Worm (Caenorhabditis elegans): ENCODE measurements around the gene F33G12.6.

F33G12.6 gene

DNA sequence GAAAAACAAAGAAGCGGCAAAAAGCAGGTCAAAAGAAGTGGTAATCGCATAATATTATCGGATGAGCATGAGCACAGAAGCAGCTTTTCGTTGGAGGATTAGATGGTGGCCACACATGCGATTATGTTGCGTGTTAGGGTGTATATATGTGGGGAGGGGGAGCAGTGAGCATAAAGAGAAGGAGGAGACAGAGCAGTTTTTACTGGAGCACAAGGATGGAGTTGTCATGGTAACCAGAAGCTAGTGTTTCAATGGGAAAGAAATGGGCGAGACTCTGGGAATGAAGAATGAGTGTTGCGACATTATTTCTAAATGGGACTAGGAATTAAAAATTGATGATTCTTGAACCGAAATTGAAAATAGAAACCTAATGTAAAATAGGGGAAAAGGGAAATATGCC lies 18.2 kb downstream of the F33G12.6 start, which contains the start of gene C27A2.8:
C27A2.8 (minus strand) TSS at position 117 of the 400 bp plus-strand sequence.
- TF ChIP-seq tbx-8 (GFP tag; optimal IDR thresholded peaks at IDR 0.05) (no peak), mls-2 (tag; optimal IDR thresholded peaks at IDR 0.05) (no peak), M03D4.4 (tag; optimal IDR thresholded peaks at IDR 0.05) (no peak), unc-120 (tag; optimal IDR thresholded peaks at IDR 0.05; ENCODE audit: poor library complexity, severe bottlenecking) (no peak), bed-3 (GFP tag; optimal IDR thresholded peaks at IDR 0.05) (no peak), nhr-76 (tag; optimal IDR thresholded peaks at IDR 0.05) (no peak)

DNA sequence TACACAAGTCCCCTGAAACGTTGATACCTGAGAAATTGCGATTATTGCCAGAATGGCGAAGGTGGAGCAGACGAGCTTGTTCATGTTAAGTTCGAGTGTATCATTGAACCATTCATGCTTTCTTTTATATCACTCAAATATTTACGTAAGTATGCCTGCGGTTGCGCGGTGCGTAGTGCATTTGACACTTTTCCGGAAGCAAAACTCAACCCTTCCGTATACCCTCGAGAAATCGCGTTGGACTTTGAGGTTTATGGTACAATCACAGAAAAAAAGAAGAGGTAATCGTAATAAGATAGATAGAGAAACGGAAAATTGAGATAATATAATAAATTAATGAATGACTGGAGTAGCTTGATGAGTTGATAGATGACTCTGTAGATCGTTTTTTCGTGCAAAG lies 19.8 kb downstream of the F33G12.6 start, which contains the start of gene idpb-2:
idpb-2 (minus strand) TSS at position 101 of the 400 bp plus-strand sequence.
- TF ChIP-seq ces-1 (GFP tag; optimal IDR thresholded peaks at IDR 0.05): no peak
- TF ChIP-seq snpc-4 (tag; optimal IDR thresholded peaks at IDR 0.05): no peak
- no peak for TF ChIP-seq tbx-8 (GFP tag; optimal IDR thresholded peaks at IDR 0.05)

ce11 chrII:5071265-5071664 lies 21.6 kb downstream of the F33G12.6 start, which contains the start of gene C27A2.7:
Gene C27A2.7 (minus strand): TSS chrII:5071365.
- TF ChIP-seq nhr-12 (tag; optimal IDR thresholded peaks at IDR 0.05) (no peak), ces-1 (GFP tag; optimal IDR thresholded peaks at IDR 0.05) (no peak), sem-2 (GFP tag; optimal IDR thresholded peaks at IDR 0.05) (no peak), unc-120 (tag; optimal IDR thresholded peaks at IDR 0.05; ENCODE audit: poor library complexity, severe bottlenecking) (no peak), ham-2 (GFP tag; optimal IDR thresholded peaks at IDR 0.05) (no peak), elt-3 (tag; optimal IDR thresholded peaks at IDR 0.05) (no peak), cnd-1 (tag; optimal IDR thresholded peaks at IDR 0.05) (no peak), ztf-11 (tag; optimal IDR thresholded peaks at IDR 0.05) (no peak), lin-13 (tag; optimal IDR thresholded peaks at IDR 0.05) (no peak), nhr-28 (tag; optimal IDR thresholded peaks at IDR 0.05) (no peak)

ce11 chrII:5081124-5081913 lies 31.6 kb downstream of the F33G12.6 start, which contains the start of gene dsh-2:
Gene dsh-2 (minus strand): TSS chrII:5081174.
- TF ChIP-seq unc-62 (GFP tag; optimal IDR thresholded peaks at IDR 0.05): peak; percentile 86
- no peak for TF ChIP-seq elt-1 (tag; optimal IDR thresholded peaks at IDR 0.05; ENCODE audit: borderline replicate concordance, insufficient read depth)
- no peak for TF ChIP-seq ceh-83 (GFP tag; optimal IDR thresholded peaks at IDR 0.05)
- peak; percentile 20 for TF ChIP-seq lsy-2 (tag; optimal IDR thresholded peaks at IDR 0.05)
- no peak for TF ChIP-seq nhr-28 (tag; optimal IDR thresholded peaks at IDR 0.05)
- TF ChIP-seq zip-8 (tag; optimal IDR thresholded peaks at IDR 0.05): no peak
- no peak for TF ChIP-seq M03D4.4 (tag; optimal IDR thresholded peaks at IDR 0.05)
- TF ChIP-seq nhr-237 (tag; optimal IDR thresholded peaks at IDR 0.05): no peak
- TF ChIP-seq mls-2 (tag; optimal IDR thresholded peaks at IDR 0.05): no peak
- TF ChIP-seq nhr-76 (tag; optimal IDR thresholded peaks at IDR 0.05): no peak
- no peak for TF ChIP-seq snpc-4 (tag; optimal IDR thresholded peaks at IDR 0.05)
- TF ChIP-seq ztf-11 (tag; optimal IDR thresholded peaks at IDR 0.05): no peak
- TF ChIP-seq blmp-1 (tag; optimal IDR thresholded peaks at IDR 0.05): no peak
- peak; percentile 13 for TF ChIP-seq hlh-1 (tag; optimal IDR thresholded peaks at IDR 0.05)
- TF ChIP-seq bed-3 (GFP tag; optimal IDR thresholded peaks at IDR 0.05): no peak
- no peak for TF ChIP-seq sem-2 (GFP tag; optimal IDR thresholded peaks at IDR 0.05)
- peak; percentile 44 for TF ChIP-seq lin-13 (tag; optimal IDR thresholded peaks at IDR 0.05)
- no peak for TF ChIP-seq lin-32 (GFP tag; optimal IDR thresholded peaks at IDR 0.05)
- TF ChIP-seq tbx-8 (GFP tag; optimal IDR thresholded peaks at IDR 0.05): no peak
- TF ChIP-seq unc-120 (tag; optimal IDR thresholded peaks at IDR 0.05; ENCODE audit: poor library complexity, severe bottlenecking): peak; percentile 10
- no peak for TF ChIP-seq cnd-1 (tag; optimal IDR thresholded peaks at IDR 0.05)
- TF ChIP-seq flh-1 (GFP tag; optimal IDR thresholded peaks at IDR 0.05): no peak
- TF ChIP-seq drap-1 (GFP tag; optimal IDR thresholded peaks at IDR 0.05): no peak
- TF ChIP-seq nhr-12 (tag; optimal IDR thresholded peaks at IDR 0.05): no peak
- peak; percentile 64 for TF ChIP-seq mep-1 (tag; optimal IDR thresholded peaks at IDR 0.05)
- no peak for TF ChIP-seq ceh-43 (GFP tag; optimal IDR thresholded peaks at IDR 0.05)
- peak; percentile 82 for TF ChIP-seq ceh-39 (tag; optimal IDR thresholded peaks at IDR 0.05)
- peak; percentile 70 for TF ChIP-seq nhr-2 (tag; optimal IDR thresholded peaks at IDR 0.05)
- TF ChIP-seq unc-39 (tag; optimal IDR thresholded peaks at IDR 0.05): no peak
- TF ChIP-seq sptf-1 (tag; optimal IDR thresholded peaks at IDR 0.05): no peak
- TF ChIP-seq elt-3 (tag; optimal IDR thresholded peaks at IDR 0.05): no peak
- TF ChIP-seq ham-2 (GFP tag; optimal IDR thresholded peaks at IDR 0.05): no peak
- no peak for TF ChIP-seq mab-5 (tag; optimal IDR thresholded peaks at IDR 0.05)
- TF ChIP-seq ces-1 (GFP tag; optimal IDR thresholded peaks at IDR 0.05): peak; percentile 94
